Worm (Caenorhabditis elegans) whole organism, midembryonic: ENCODE measurements around the gene Y55F3AM.21.
A peak's percentile ranks its signal among the peaks of the same experiment; 100 is the strongest.

ENCODE experiments used
- T22C8.4 ChIP-seq: fragments of 200-800 bp; sonication (Bioruptor generic); IDR thresholded peaks from 2 replicates; pipeline ENCODE4 v1.3.6; 2022; ENCODE audit warnings: missing genetic modification characterization, missing compliant biosample characterization
- cog-1 ChIP-seq: sonication (generic microtip); optimal IDR thresholded peaks from 2 replicates; lab custom pipeline; 2016; ENCODE audit warnings: missing genetic modification characterization, missing compliant biosample characterization
- flt-1 ChIP-seq: fragments of 200-800 bp; sonication (Bioruptor generic); IDR thresholded peaks from 2 replicates; pipeline ENCODE4 v1.3.6; 2022; ENCODE audit warnings: missing genetic modification characterization, missing compliant biosample characterization
- klf-2 ChIP-seq: fragments of 200-800 bp; sonication (Bioruptor generic); conservative IDR thresholded peaks from 2 replicates; pipeline ENCODE4 v1.3.6; 2022; ENCODE audit warnings: missing genetic modification reagents, missing genetic modification characterization, missing compliant biosample characterization
- med-1 ChIP-seq: sonication (generic microtip); optimal IDR thresholded peaks from 2 replicates; lab custom pipeline; 2017; ENCODE audit warnings: missing genetic modification characterization, mild to moderate bottlenecking, missing compliant biosample characterization, antibody characterized with exemption, missing genetic modification reagents; ENCODE audit not compliant: insufficient read depth
- ref-1 ChIP-seq: fragments of 200-800 bp; sonication (Bioruptor generic); conservative IDR thresholded peaks from 2 replicates; pipeline ENCODE4 v1.3.6; 2022; ENCODE audit warnings: missing genetic modification reagents, missing genetic modification characterization, missing compliant biosample characterization
- tab-1 ChIP-seq: fragments of 200-800 bp; sonication (Bioruptor generic); IDR thresholded peaks from 2 replicates; pipeline ENCODE4 v1.3.6; 2022; ENCODE audit warnings: missing genetic modification characterization, missing compliant biosample characterization
- ztf-23 ChIP-seq: fragments of 200-800 bp; sonication (Bioruptor generic); IDR thresholded peaks from 2 replicates; pipeline ENCODE4 v1.3.6; 2022; ENCODE audit warnings: missing genetic modification reagents, missing genetic modification characterization, missing compliant biosample characterization
- ztf-29 ChIP-seq: fragments of 200-800 bp; sonication (Bioruptor generic); IDR thresholded peaks from 2 replicates; pipeline ENCODE4 v1.3.6; 2022; ENCODE audit warnings: missing genetic modification reagents, missing genetic modification characterization, missing compliant biosample characterization

Gene Y55F3AM.21

DNA sequence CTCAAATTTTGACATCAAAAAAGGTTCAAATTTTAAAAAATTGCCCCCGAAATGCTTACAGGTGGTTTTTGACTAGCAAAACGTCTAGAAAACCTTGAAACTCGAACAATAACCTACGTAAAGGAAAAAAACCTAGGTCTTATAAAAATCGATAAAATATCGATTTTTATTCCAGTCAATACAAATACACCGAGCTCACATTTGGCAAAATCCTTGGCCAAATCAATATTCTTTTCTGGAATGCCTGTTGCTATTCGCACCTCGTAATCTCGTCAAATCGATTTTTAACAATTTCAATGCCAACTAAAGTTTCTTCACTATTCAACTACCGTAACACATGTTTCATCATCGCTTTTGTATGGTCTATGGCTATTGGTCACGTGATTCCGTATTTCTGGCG lies 4.5 kb downstream of the Y55F3AM.21 start:
- TF ChIP-seq tab-1 = no peak
- TF ChIP-seq ref-1 (GFP tag; lab: Robert Waterston, UW) = no peak
- no peak for TF ChIP-seq flt-1 (GFP tag; lab: Robert Waterston, UW)
- TF ChIP-seq T22C8.4 (GFP tag; lab: Robert Waterston, UW) = peak; percentile 43; the same call in 1 of the 2 replicates
- TF ChIP-seq ztf-23 (GFP tag; lab: Robert Waterston, UW) = no peak

- TF ChIP-seq tab-1 (no peak), med-1 (GFP tag; lab: Kevin White, UChicago) (no peak), ztf-23 (GFP tag; lab: Robert Waterston, UW) (no peak), ztf-29 (GFP tag; lab: Robert Waterston, UW) (no peak), ref-1 (GFP tag; lab: Robert Waterston, UW) (no peak), T22C8.4 (GFP tag; lab: Robert Waterston, UW) (no peak), klf-2 (GFP tag; lab: Robert Waterston, UW) (no peak), flt-1 (GFP tag; lab: Robert Waterston, UW) (no peak), cog-1 (tag; lab: Kevin White, UChicago) (no peak)
Observed at ce11 chrIV:1045683-1046082, 5.8 kb downstream of the Y55F3AM.21 start, which contains the start of gene srx-12. Gene srx-12, plus strand, starts transcription at chrIV:1045983.

- TF ChIP-seq T22C8.4 (GFP tag; lab: Robert Waterston, UW) (no peak), tab-1 (no peak), ref-1 (GFP tag; lab: Robert Waterston, UW) (no peak), ztf-23 (GFP tag; lab: Robert Waterston, UW) (no peak), flt-1 (GFP tag; lab: Robert Waterston, UW) (no peak), klf-2 (GFP tag; lab: Robert Waterston, UW) (no peak), med-1 (GFP tag; lab: Kevin White, UChicago) (no peak), ztf-29 (GFP tag; lab: Robert Waterston, UW) (no peak), cog-1 (tag; lab: Kevin White, UChicago) (no peak)
Observed at ce11 chrIV:1044287-1044686, 7.2 kb downstream of the Y55F3AM.21 start, which contains the start of gene Y55F3AM.11. Gene Y55F3AM.11, minus strand, starts transcription at chrIV:1044387.

DNA sequence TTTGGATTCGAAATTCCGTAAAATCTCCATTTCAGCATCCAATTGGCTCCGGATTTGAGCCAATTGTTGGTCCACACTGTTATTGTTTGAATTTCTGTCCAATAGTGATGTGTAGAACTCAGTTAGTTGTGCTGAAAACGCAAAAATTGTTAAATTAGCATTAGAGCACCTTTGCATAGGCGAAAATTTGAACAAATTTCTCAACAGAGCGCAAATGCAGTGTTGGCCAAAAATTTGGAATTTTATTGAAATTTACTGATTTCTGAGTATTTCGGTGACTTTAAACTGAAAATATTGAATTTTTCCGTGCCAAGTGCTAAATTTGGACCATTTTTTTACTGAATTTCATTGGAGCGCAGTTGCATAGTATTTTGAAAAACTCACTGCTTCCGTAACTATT lies 10.9 kb downstream of the Y55F3AM.21 start:
- TF ChIP-seq ztf-23 (GFP tag; lab: Robert Waterston, UW) (no peak), cog-1 (tag; lab: Kevin White, UChicago) (no peak), T22C8.4 (GFP tag; lab: Robert Waterston, UW) (no peak), klf-2 (GFP tag; lab: Robert Waterston, UW) (no peak), ref-1 (GFP tag; lab: Robert Waterston, UW) (no peak), tab-1 (no peak), ztf-29 (GFP tag; lab: Robert Waterston, UW) (no peak), flt-1 (GFP tag; lab: Robert Waterston, UW) (no peak), med-1 (GFP tag; lab: Kevin White, UChicago) (no peak)

- TF ChIP-seq ztf-23 (GFP tag; lab: Robert Waterston, UW) = no peak
- no peak for TF ChIP-seq tab-1
- TF ChIP-seq cog-1 (tag; lab: Kevin White, UChicago) = no peak
Observed at ce11 chrIV:1038516-1038915, 13.0 kb downstream of the Y55F3AM.21 start.

ce11 chrIV:1035108-1035507 lies 16.4 kb downstream of the Y55F3AM.21 start:
- TF ChIP-seq ztf-23 (GFP tag; lab: Robert Waterston, UW) (no peak), med-1 (GFP tag; lab: Kevin White, UChicago) (no peak)

ce11 chrIV:1029939-1030338 lies 21.5 kb downstream of the Y55F3AM.21 start, which contains the start of gene abhd-14:
Gene abhd-14, minus strand, starts transcription at chrIV:1030039.
- no peak for TF ChIP-seq tab-1
- TF ChIP-seq flt-1 (GFP tag; lab: Robert Waterston, UW) = no peak
- no peak for TF ChIP-seq med-1 (GFP tag; lab: Kevin White, UChicago)
- TF ChIP-seq ztf-29 (GFP tag; lab: Robert Waterston, UW) = no peak
- no peak for TF ChIP-seq cog-1 (tag; lab: Kevin White, UChicago)
- TF ChIP-seq T22C8.4 (GFP tag; lab: Robert Waterston, UW) = no peak
- no peak for TF ChIP-seq ref-1 (GFP tag; lab: Robert Waterston, UW)
- TF ChIP-seq klf-2 (GFP tag; lab: Robert Waterston, UW) = no peak
- TF ChIP-seq ztf-23 (GFP tag; lab: Robert Waterston, UW) = no peak

ce11 chrIV:1019801-1020200 lies 31.7 kb downstream of the Y55F3AM.21 start:
- no peak for TF ChIP-seq ztf-23 (GFP tag; lab: Robert Waterston, UW)
- no peak for TF ChIP-seq ztf-29 (GFP tag; lab: Robert Waterston, UW)
- no peak for TF ChIP-seq flt-1 (GFP tag; lab: Robert Waterston, UW)
- TF ChIP-seq tab-1 = no peak
- TF ChIP-seq T22C8.4 (GFP tag; lab: Robert Waterston, UW) = no peak
- TF ChIP-seq cog-1 (tag; lab: Kevin White, UChicago) = no peak
- no peak for TF ChIP-seq med-1 (GFP tag; lab: Kevin White, UChicago)
- TF ChIP-seq klf-2 (GFP tag; lab: Robert Waterston, UW) = no peak
- no peak for TF ChIP-seq ref-1 (GFP tag; lab: Robert Waterston, UW)

- TF ChIP-seq tab-1 (no peak), ztf-23 (GFP tag; lab: Robert Waterston, UW) (no peak), T22C8.4 (GFP tag; lab: Robert Waterston, UW) (no peak), ztf-29 (GFP tag; lab: Robert Waterston, UW) (no peak), med-1 (GFP tag; lab: Kevin White, UChicago) (no peak), klf-2 (GFP tag; lab: Robert Waterston, UW) (no peak), flt-1 (GFP tag; lab: Robert Waterston, UW) (no peak), ref-1 (GFP tag; lab: Robert Waterston, UW) (no peak), cog-1 (tag; lab: Kevin White, UChicago) (no peak)
Observed at ce11 chrIV:1015430-1015829, 36.1 kb downstream of the Y55F3AM.21 start.
